Fruit fly (Drosophila melanogaster): ENCODE data around the gene CG17147.

Gene CG17147

dm6 chr3L:20194731-20195130 is 29.0 kb upstream of the CG17147 start (continued):
- no peak for TF ChIP-seq Adf1 (GFP tag; IDR thresholded peaks at IDR 0.05)
- peak; percentile 58 for TF ChIP-seq CG11504 (tag; optimal IDR thresholded peaks at IDR 0.05)
- TF ChIP-seq NFAT (GFP tag; IDR thresholded peaks at IDR 0.05), result 0 out of 2 replicates have a peak, but pooled peaks have one; percentile 8
- TF ChIP-seq Usf (GFP tag; optimal IDR thresholded peaks at IDR 0.05), result no peak
- peak; percentile 49 for TF ChIP-seq Drgx (GFP tag; IDR thresholded peaks at IDR 0.05)
- peak; percentile 29; the same call in 1 of the 3 replicates for TF ChIP-seq CG14050 (GFP tag; IDR thresholded peaks at IDR 0.05)
- peak; percentile 51 for TF ChIP-seq CG9215 (GFP tag; IDR thresholded peaks at IDR 0.05)
- peak; percentile 40 for TF ChIP-seq Hsf (GFP tag; optimal IDR thresholded peaks at IDR 0.05)
- peak; percentile 13 to 16 for TF ChIP-seq chif (GFP tag; optimal IDR thresholded peaks at IDR 0.05)
- no peak for TF ChIP-seq run (tag; optimal IDR thresholded peaks at IDR 0.05)
- TF ChIP-seq ato (GFP tag; IDR thresholded peaks at IDR 0.05; ENCODE audit: partially characterized antibody), result no peak
- TF ChIP-seq CG12744 (GFP tag; optimal IDR thresholded peaks at IDR 0.05), result no peak
- TF ChIP-seq dpn (GFP tag; optimal IDR thresholded peaks at IDR 0.05), result peak; percentile 38 to 50
- TF ChIP-seq Bteb2 (GFP tag; optimal IDR thresholded peaks at IDR 0.05), result no peak
- TF ChIP-seq CG4617 (GFP tag; optimal IDR thresholded peaks at IDR 0.05; ENCODE audit: borderline replicate concordance), result no peak
- TF ChIP-seq lmd (GFP tag; IDR thresholded peaks at IDR 0.05), result peak; percentile 43; the same call in 1 of the 2 replicates
- TF ChIP-seq CG16779 (GFP tag; IDR thresholded peaks at IDR 0.05), result no peak
- TF ChIP-seq CG13424 (tag; optimal IDR thresholded peaks at IDR 0.05), result peak; percentile 25
- peak; percentile 8 for TF ChIP-seq HmgZ (tag; optimal IDR thresholded peaks at IDR 0.05)
- TF ChIP-seq onecut (GFP tag; IDR thresholded peaks at IDR 0.05), result no peak
- TF ChIP-seq CG16813 (GFP tag; IDR thresholded peaks at IDR 0.05; ENCODE audit: partially characterized antibody), result no peak
- no peak for TF ChIP-seq Nf-YA (GFP tag; IDR thresholded peaks at IDR 0.05)
- no peak for TF ChIP-seq CG10431 (GFP tag; optimal IDR thresholded peaks at IDR 0.05)
- TF ChIP-seq CG6765 (GFP tag; optimal IDR thresholded peaks at IDR 0.05), result no peak
- peak; percentile 41 to 55 for TF ChIP-seq bsh (GFP tag; optimal IDR thresholded peaks at IDR 0.05)
- TF ChIP-seq sima (GFP tag; optimal IDR thresholded peaks at IDR 0.05), result no peak
- no peak for TF ChIP-seq CG8089 (GFP tag; optimal IDR thresholded peaks at IDR 0.05)
- peak; percentile 8 for TF ChIP-seq CG4820 (GFP tag; optimal IDR thresholded peaks at IDR 0.05)
- no peak for TF ChIP-seq Dek (tag; optimal IDR thresholded peaks at IDR 0.05)
- no peak for TF ChIP-seq CG7556 (GFP tag; optimal IDR thresholded peaks at IDR 0.05)
- no peak for TF ChIP-seq trh (GFP tag; optimal IDR thresholded peaks at IDR 0.05)
- TF ChIP-seq Hey (tag; optimal IDR thresholded peaks at IDR 0.05), result no peak
- TF ChIP-seq CG12391 (tag; optimal IDR thresholded peaks at IDR 0.05), result peak; percentile 32
- TF ChIP-seq kah (GFP tag; optimal IDR thresholded peaks at IDR 0.05), result no peak
- TF ChIP-seq dan (GFP tag; IDR thresholded peaks at IDR 0.05), result no peak
- no peak for TF ChIP-seq Nf-YB (GFP tag; optimal IDR thresholded peaks at IDR 0.05)
- TF ChIP-seq shn (GFP tag; optimal IDR thresholded peaks at IDR 0.05), result no peak
- TF ChIP-seq CG17829 (tag; optimal IDR thresholded peaks at IDR 0.05), result peak; percentile 3
- no peak for TF ChIP-seq disco-r (GFP tag; optimal IDR thresholded peaks at IDR 0.05)
- no peak for TF ChIP-seq croc (GFP tag; conservative IDR thresholded peaks at IDR 0.05)
- TF ChIP-seq Fer1 (GFP tag; optimal IDR thresholded peaks at IDR 0.05), result peak; percentile 47
- TF ChIP-seq CG6254 (GFP tag; optimal IDR thresholded peaks at IDR 0.05), result no peak
- no peak for TF ChIP-seq CG10462 (GFP tag; optimal IDR thresholded peaks at IDR 0.05)
- TF ChIP-seq grau (tag; optimal IDR thresholded peaks at IDR 0.05), result peak; percentile 59
- TF ChIP-seq chinmo (GFP tag; IDR thresholded peaks at IDR 0.05; ENCODE audit: partially characterized antibody), result 0 out of 4 replicates have a peak, but pooled peaks have one; percentile 35
- TF ChIP-seq gem (tag; optimal IDR thresholded peaks at IDR 0.05), result peak; percentile 62
- no peak for TF ChIP-seq yki (optimal IDR thresholded peaks at IDR 0.05)
- TF ChIP-seq CG12155 (GFP tag; optimal IDR thresholded peaks at IDR 0.05), result peak; percentile 6
- peak; percentile 22 for TF ChIP-seq Dip3 (GFP tag; optimal IDR thresholded peaks at IDR 0.05)
- TF ChIP-seq hbn (GFP tag; IDR thresholded peaks at IDR 0.05; ENCODE audit: partially characterized antibody), result no peak
- no peak for TF ChIP-seq Eip74EF (GFP tag; optimal IDR thresholded peaks at IDR 0.05)

All from whole organism, embryonic.